Worm (Caenorhabditis elegans): ENCODE data around the gene T27A10.5.

Gene T27A10.5

DNA sequence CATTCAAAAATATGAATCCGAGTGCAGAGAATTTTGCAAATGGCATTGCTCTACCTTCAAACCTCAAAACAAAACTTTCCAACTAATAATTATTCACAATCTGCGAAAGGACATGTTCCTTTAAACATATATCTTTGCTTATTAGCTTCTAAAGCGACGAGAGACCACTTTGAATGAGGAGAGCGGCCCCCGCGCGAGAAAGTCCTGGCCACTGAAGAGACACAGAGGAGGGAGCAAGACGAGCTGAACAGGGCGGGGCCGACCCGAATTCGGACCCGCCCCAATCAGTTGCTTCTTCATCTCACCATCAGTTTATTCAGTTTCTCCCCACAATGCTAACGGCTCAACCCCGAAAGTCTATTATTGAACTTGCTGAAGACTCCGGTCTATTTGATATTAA lies 12.2 kb upstream of the T27A10.5 start, which contains the start of gene T27A10.2:
Gene T27A10.2, plus strand, starts transcription at position 333 of the 400 bp plus-strand sequence.
- no peak for TF ChIP-seq ZK546.5 (tag; optimal IDR thresholded peaks at IDR 0.05)
- no peak for TF ChIP-seq nhr-76 (tag; optimal IDR thresholded peaks at IDR 0.05)
- no peak for TF ChIP-seq unc-39 (tag; optimal IDR thresholded peaks at IDR 0.05)
- TF ChIP-seq ceh-16 (tag; optimal IDR thresholded peaks at IDR 0.05), result no peak
- no peak for TF ChIP-seq tbx-2 (tag; optimal IDR thresholded peaks at IDR 0.05)

DNA sequence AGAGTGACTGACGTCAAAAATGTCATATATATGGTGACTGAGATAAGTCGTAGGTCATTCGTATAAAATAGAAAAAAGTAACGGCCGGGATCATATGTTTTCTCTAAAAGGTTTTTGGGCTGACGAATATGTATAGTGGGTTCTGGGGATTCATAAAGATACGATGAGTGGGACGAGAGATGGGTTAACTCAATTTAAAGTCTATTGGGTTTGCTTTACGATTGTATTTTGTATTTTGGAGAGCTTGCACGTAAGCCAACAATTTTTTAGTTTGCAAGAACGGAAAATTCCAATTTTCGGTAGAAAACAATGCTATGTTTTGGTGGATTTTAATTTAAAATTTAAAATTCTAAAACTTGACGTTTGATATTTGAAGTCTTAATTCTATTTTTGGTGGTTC lies 11.1 kb upstream of the T27A10.5 start:
- TF ChIP-seq nhr-11 (tag; optimal IDR thresholded peaks at IDR 0.05) (no peak), snpc-4 (tag; optimal IDR thresholded peaks at IDR 0.05) (no peak), aly-2 (tag; optimal IDR thresholded peaks at IDR 0.05) (no peak), eor-1 (tag; optimal IDR thresholded peaks at IDR 0.05) (no peak), elt-1 (tag; optimal IDR thresholded peaks at IDR 0.05) (no peak), nhr-76 (tag; optimal IDR thresholded peaks at IDR 0.05) (no peak), mdl-1 (tag; optimal IDR thresholded peaks at IDR 0.05) (no peak), jun-1 (tag; optimal IDR thresholded peaks at IDR 0.05) (no peak), ceh-9 (tag; optimal IDR thresholded peaks at IDR 0.05) (no peak), tbx-2 (tag; optimal IDR thresholded peaks at IDR 0.05) (no peak), nhr-43 (tag; optimal IDR thresholded peaks at IDR 0.05; ENCODE audit: poor library complexity, severe bottlenecking) (no peak), R02D3.7 (tag; optimal IDR thresholded peaks at IDR 0.05) (no peak), nhr-28 (tag; optimal IDR thresholded peaks at IDR 0.05) (no peak), nhr-237 (tag; optimal IDR thresholded peaks at IDR 0.05) (no peak), elt-2 (tag; optimal IDR thresholded peaks at IDR 0.05) (no peak), ZK546.5 (tag; optimal IDR thresholded peaks at IDR 0.05) (no peak), ztf-11 (tag; optimal IDR thresholded peaks at IDR 0.05) (no peak)

DNA sequence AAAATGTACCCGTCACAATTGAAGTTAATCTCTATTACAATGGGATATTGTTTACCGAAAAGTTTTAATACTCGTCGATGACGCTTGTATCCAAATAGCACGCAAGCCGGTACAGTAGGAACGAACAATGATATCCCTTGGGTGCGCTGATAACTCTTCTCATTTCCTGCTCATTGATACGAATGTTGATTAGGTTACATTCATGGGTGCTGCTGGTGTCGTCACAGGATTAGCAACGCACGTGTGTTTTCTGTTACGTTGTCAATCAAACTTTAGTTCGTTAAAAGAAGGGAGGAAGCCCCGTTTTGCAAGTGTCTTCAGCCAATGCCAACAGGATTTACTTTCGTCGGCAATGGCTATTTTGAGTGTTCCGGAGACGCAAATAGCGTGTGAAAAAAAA lies 10.1 kb upstream of the T27A10.5 start:
- TF ChIP-seq fkh-10 (GFP tag; optimal IDR thresholded peaks at IDR 0.05) (no peak), unc-39 (tag; optimal IDR thresholded peaks at IDR 0.05) (no peak), elt-1 (tag; optimal IDR thresholded peaks at IDR 0.05) (no peak), ztf-11 (tag; optimal IDR thresholded peaks at IDR 0.05) (no peak), nhr-25 (tag; optimal IDR thresholded peaks at IDR 0.05) (no peak), lin-39 (tag; optimal IDR thresholded peaks at IDR 0.05) (no peak), nhr-28 (tag; optimal IDR thresholded peaks at IDR 0.05) (no peak), nfya-1 (tag; optimal IDR thresholded peaks at IDR 0.05; ENCODE audit: insufficient read depth) (no peak), zag-1 (tag; optimal IDR thresholded peaks at IDR 0.05) (no peak), R02D3.7 (tag; optimal IDR thresholded peaks at IDR 0.05) (no peak), elt-3 (tag; optimal IDR thresholded peaks at IDR 0.05) (no peak), pqm-1 (tag; optimal IDR thresholded peaks at IDR 0.05) (no peak), nhr-12 (tag; optimal IDR thresholded peaks at IDR 0.05) (no peak), daf-12 (tag; optimal IDR thresholded peaks at IDR 0.05) (no peak), nhr-43 (tag; optimal IDR thresholded peaks at IDR 0.05; ENCODE audit: poor library complexity, severe bottlenecking) (no peak), ceh-28 (tag; optimal IDR thresholded peaks at IDR 0.05) (no peak), egl-5 (tag; optimal IDR thresholded peaks at IDR 0.05) (no peak)

DNA sequence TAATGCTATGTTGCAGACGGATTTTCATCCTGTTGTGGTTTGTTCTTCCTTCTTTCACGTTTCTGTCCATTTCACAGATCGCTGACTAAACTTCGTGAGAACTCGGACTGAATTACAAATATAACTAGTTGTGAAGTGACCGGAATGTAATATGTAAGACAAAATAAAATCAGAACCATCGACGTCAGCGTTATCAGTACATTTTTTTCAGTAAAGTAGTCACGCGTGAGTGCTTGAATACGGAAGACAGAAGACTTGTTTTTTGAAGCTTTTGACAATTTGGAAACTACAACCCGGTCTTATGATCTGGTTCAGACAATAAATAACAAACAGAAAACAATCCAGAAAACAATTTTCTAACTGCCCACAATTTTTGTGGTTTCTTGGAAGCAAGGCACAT lies 8.4 kb upstream of the T27A10.5 start:
- TF ChIP-seq hmg-11 (tag; optimal IDR thresholded peaks at IDR 0.05) (no peak), nhr-12 (tag; optimal IDR thresholded peaks at IDR 0.05) (no peak), egl-5 (tag; optimal IDR thresholded peaks at IDR 0.05) (no peak), R02D3.7 (tag; optimal IDR thresholded peaks at IDR 0.05) (no peak), fkh-2 (tag; optimal IDR thresholded peaks at IDR 0.05) (no peak), elt-2 (tag; optimal IDR thresholded peaks at IDR 0.05) (no peak), ceh-9 (tag; optimal IDR thresholded peaks at IDR 0.05) (no peak), unc-62 (GFP tag; optimal IDR thresholded peaks at IDR 0.05) (no peak), ztf-4 (tag; optimal IDR thresholded peaks at IDR 0.05) (no peak), nhr-28 (tag; optimal IDR thresholded peaks at IDR 0.05) (no peak), elt-1 (tag; optimal IDR thresholded peaks at IDR 0.05) (no peak)

DNA sequence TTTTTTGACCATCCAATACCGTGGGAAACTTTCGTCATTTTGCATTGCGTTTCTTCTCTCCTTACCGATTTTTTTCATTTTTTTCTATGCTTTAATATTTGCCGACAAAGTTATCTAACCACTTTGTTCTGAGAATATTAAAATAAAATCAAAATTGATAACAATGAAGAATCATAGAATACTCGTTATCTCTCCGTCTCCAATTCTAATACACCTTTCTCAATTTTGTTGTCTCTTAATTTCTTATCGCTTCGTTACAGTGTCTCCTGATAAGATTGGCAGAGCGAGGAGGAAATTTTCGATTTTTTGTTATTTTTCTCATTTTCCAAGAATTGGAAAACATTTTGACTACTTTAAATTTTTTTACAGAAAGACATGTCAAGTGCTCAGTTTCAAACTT lies 2.9 kb upstream of the T27A10.5 start, which contains the start of gene ckc-1:
Gene ckc-1, plus strand, starts transcription at position 368 of the 400 bp plus-strand sequence.
- no peak for TF ChIP-seq lsy-12 (tag; optimal IDR thresholded peaks at IDR 0.05)
- TF ChIP-seq ceh-28 (tag; optimal IDR thresholded peaks at IDR 0.05), result peak; percentile 3
- no peak for TF ChIP-seq nhr-25 (tag; optimal IDR thresholded peaks at IDR 0.05)
- no peak for TF ChIP-seq eor-1 (tag; optimal IDR thresholded peaks at IDR 0.05)
- TF ChIP-seq jun-1 (tag; optimal IDR thresholded peaks at IDR 0.05), result peak; percentile 68
- TF ChIP-seq nhr-77 (tag; optimal IDR thresholded peaks at IDR 0.05), result no peak
- peak; percentile 39 for TF ChIP-seq pha-4 (tag; optimal IDR thresholded peaks at IDR 0.05)
- TF ChIP-seq elt-2 (tag; optimal IDR thresholded peaks at IDR 0.05), result peak; percentile 99
- peak; percentile 100 for TF ChIP-seq pqm-1 (tag; optimal IDR thresholded peaks at IDR 0.05)
- peak in 1 of 3 experiments; percentile 67 for TF ChIP-seq elt-3 (tag; optimal IDR thresholded peaks at IDR 0.05)
